Worm (Caenorhabditis elegans) whole organism, early embryonic: ENCODE measurements around the gene Y39G8B.13.

Experiments used
- ama-1 ChIP-seq: fragments of 150-350 bp; optimal IDR thresholded peaks from 2 replicates; lab custom pipeline; 2014
- ets-7 ChIP-seq: sonication (generic microtip); optimal IDR thresholded peaks from 2 replicates; lab custom pipeline; 2016; ENCODE audit warnings: missing genotype, missing genetic modification characterization, missing compliant biosample characterization
- tra-4 ChIP-seq: sonication (generic microtip); optimal IDR thresholded peaks from 2 replicates; lab custom pipeline; 2017; ENCODE audit warnings: missing genetic modification characterization, missing compliant biosample characterization

DNA sequence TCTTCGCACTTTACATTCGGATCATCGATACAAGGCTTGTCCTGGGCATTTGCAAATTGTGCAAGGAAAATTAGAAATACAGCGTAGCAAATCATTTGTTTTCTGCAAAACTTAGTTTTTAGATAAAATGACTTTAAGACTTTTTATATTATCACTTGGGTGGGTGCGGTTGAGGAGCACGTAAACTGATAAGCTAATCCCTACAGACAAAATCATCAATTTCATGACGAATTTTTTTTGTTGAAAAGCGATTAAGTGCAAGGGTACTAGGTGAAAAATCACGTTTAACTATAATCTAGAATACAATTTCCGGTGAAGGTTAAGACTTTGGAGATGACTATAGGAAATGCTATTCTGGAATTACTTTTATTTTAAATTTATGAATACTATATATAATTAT, 14.6 kb upstream of the Y39G8B.13 start, which contains the start of gene F01D5.1:
- TF ChIP-seq tra-4 (no peak), ets-7 (no peak), ama-1 (no peak)
